Fruit fly (Drosophila melanogaster) whole organism, adult: Measurements from ENCODE around the gene Gclc.

Experiments
- kay ChIP-seq: fragments of 200-800 bp; sonication (Bioruptor generic); peaks from one replicate; lab custom pipeline; 2016; ENCODE audit warnings: missing biosample characterization, missing genetic modification characterization, borderline replicate concordance
- toe ChIP-seq: fragments of 200-800 bp; sonication (Bioruptor generic); optimal IDR thresholded peaks from 2 replicates; lab custom pipeline; 2016; ENCODE audit warnings: missing biosample characterization, missing genetic modification characterization

DNA sequence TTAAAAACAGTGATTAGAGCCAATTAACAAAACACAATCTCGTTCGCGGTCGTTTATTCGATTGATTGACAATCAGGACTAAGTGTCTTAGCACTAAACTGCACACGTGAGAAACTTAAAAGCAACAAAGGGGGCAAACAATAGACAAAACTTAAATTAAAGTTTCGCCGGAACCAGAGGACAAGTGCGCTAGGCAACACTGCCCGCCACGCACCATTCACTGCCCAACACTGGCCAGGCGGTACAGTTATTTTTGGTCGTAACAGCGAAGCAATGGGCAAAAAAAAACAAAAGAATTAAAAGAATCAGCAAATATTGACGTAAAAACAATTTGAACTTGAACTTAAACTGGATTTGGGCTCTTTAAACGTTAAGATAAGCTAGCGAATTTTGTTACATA lies 21.3 kb upstream of the Gclc start:
- TF ChIP-seq toe (GFP tag; lab: Kevin White, UChicago) (no peak), kay (no peak)
